Fruit fly (Drosophila melanogaster): ENCODE results near the gene CG43090.

- TF ChIP-seq ttk (optimal IDR thresholded peaks at IDR 0.05): no peak
- TF ChIP-seq h (optimal IDR thresholded peaks at IDR 0.05): no peak
Observed at dm6 chrX:6201459-6201858, 1.8 kb upstream of the CG43090 start.

All from Kc167 (cell line).